Worm (Caenorhabditis elegans) whole organism, L1 larva: Measurements from ENCODE around the gene ugt-52.
"Not testable (repeated sequence)": the region's sequence is repeated elsewhere in the genome, so short reads cannot be mapped to it uniquely, and the experiment has no call there.

ENCODE experiments used
- C16A3.4 ChIP-seq: fragments of 150-350 bp; optimal IDR thresholded peaks from 2 replicates; lab custom pipeline; 2014; ENCODE audit warnings: missing biosample characterization, missing genetic modification characterization
- aha-1 ChIP-seq: fragments of 150-350 bp; optimal IDR thresholded peaks from 2 replicates; lab custom pipeline; 2014; ENCODE audit warnings: missing biosample characterization, missing genetic modification characterization
- alr-1 ChIP-seq: fragments of 200-800 bp; sonication (Bioruptor generic); optimal IDR thresholded peaks from 2 replicates; lab custom pipeline; 2018; ENCODE audit warnings: borderline replicate concordance, mild to moderate bottlenecking, missing genetic modification characterization, missing compliant biosample characterization
- ceh-63 ChIP-seq: fragments of 200-800 bp; sonication (Bioruptor generic); optimal IDR thresholded peaks from 2 replicates; lab custom pipeline; 2018; ENCODE audit warnings: mild to moderate bottlenecking, missing genetic modification characterization, missing compliant biosample characterization
- ceh-82 ChIP-seq, 3 experiments: fragments of 150-350 bp in 1 of 3; sonication (generic microtip) in 2 of 3; optimal IDR thresholded peaks; 2 replicates each; lab custom pipeline; 2014 to 2017; ENCODE audit warnings: missing biosample characterization in 3 of 3, missing genetic modification characterization in 3 of 3
- dpl-1 ChIP-seq, 3 experiments: fragments of 150-350 bp in 2 of 3; sonication (generic microtip) in 1 of 3; optimal IDR thresholded peaks; 2 replicates each; lab custom pipeline; 2014 to 2017; ENCODE audit warnings: missing biosample characterization in 3 of 3, missing genetic modification characterization in 3 of 3, missing genetic modification reagents in 3 of 3
- dsc-1 ChIP-seq: sonication (generic microtip); optimal IDR thresholded peaks from 2 replicates; lab custom pipeline; 2016; ENCODE audit warnings: mild to moderate bottlenecking, missing genetic modification characterization, missing compliant biosample characterization
- efl-1 ChIP-seq, 4 experiments: fragments of 150-350 bp; optimal IDR thresholded peaks in 3 of 4; peaks in 1 of 4; 1 replicate in 1 of 4; 2 replicates in 3 of 4; lab custom pipeline; 2014; ENCODE audit warnings: missing biosample characterization in 2 of 4, missing genetic modification characterization in 2 of 4, missing genetic modification reagents in 2 of 4
- egl-13 ChIP-seq: sonication (generic microtip); optimal IDR thresholded peaks from 2 replicates; lab custom pipeline; 2016; ENCODE audit warnings: missing genotype, missing genetic modification reagents, missing genetic modification characterization, missing compliant biosample characterization
- elt-3 ChIP-seq, 6 experiments: fragments of 150-350 bp in 1 of 6; sonication (generic microtip); optimal IDR thresholded peaks; 2 replicates each; lab custom pipeline; 2017 to 2018; ENCODE audit warnings: missing biosample characterization in 6 of 6, missing genetic modification characterization in 6 of 6, inconsistent platforms in 1 of 6
- fkh-8 ChIP-seq: sonication (generic microtip); optimal IDR thresholded peaks from 2 replicates; lab custom pipeline; 2016; ENCODE audit warnings: mild to moderate bottlenecking, missing genetic modification characterization, missing compliant biosample characterization
- fos-1 ChIP-seq: fragments of 150-350 bp; optimal IDR thresholded peaks from 2 replicates; lab custom pipeline; 2014; ENCODE audit warnings: missing biosample characterization, missing genetic modification characterization
- grh-1 ChIP-seq: fragments of 200-800 bp; sonication (Bioruptor generic); IDR thresholded peaks from 2 replicates; pipeline ENCODE4 v1.3.6; 2022; ENCODE audit warnings: missing genetic modification reagents, missing genetic modification characterization, missing compliant biosample characterization
- hlh-17 ChIP-seq: fragments of 200-800 bp; sonication (Bioruptor generic); optimal IDR thresholded peaks from 2 replicates; lab custom pipeline; 2018; ENCODE audit warnings: missing genetic modification characterization, mild to moderate bottlenecking, missing compliant biosample characterization, moderate library complexity, borderline replicate concordance
- hpl-2 ChIP-seq: fragments of 150-350 bp; optimal IDR thresholded peaks from 2 replicates; lab custom pipeline; 2014; ENCODE audit warnings: missing biosample characterization, missing genetic modification reagents, missing genetic modification characterization
- isw-1 ChIP-seq: fragments of 200-800 bp; sonication (Bioruptor generic); IDR thresholded peaks from 2 replicates; pipeline ENCODE4 v1.3.6; 2022; ENCODE audit warnings: missing genetic modification characterization, missing compliant biosample characterization
- jun-1 ChIP-seq: fragments of 150-350 bp; optimal IDR thresholded peaks from 2 replicates; lab custom pipeline; 2014; ENCODE audit warnings: missing biosample characterization, missing genetic modification reagents, missing genetic modification characterization
- lin-13 ChIP-seq: fragments of 150-350 bp; optimal IDR thresholded peaks from 2 replicates; lab custom pipeline; 2014; ENCODE audit warnings: missing biosample characterization, missing genetic modification reagents, missing genetic modification characterization
- lin-14 ChIP-seq: fragments of 200-800 bp; sonication (Bioruptor generic); optimal IDR thresholded peaks from 2 replicates; lab custom pipeline; 2018; ENCODE audit warnings: mild to moderate bottlenecking, missing genetic modification characterization, moderate library complexity, missing compliant biosample characterization
- lin-35 ChIP-seq, 2 experiments: fragments of 150-350 bp; optimal IDR thresholded peaks; 2 replicates each; lab custom pipeline; 2014; ENCODE audit warnings: missing biosample characterization in 2 of 2, missing genetic modification characterization in 2 of 2, missing genetic modification reagents in 2 of 2
- lin-39 ChIP-seq: fragments of 150-350 bp; optimal IDR thresholded peaks from 2 replicates; lab custom pipeline; 2014; ENCODE audit warnings: missing biosample characterization, missing genetic modification reagents, missing genetic modification characterization
- lsy-2 ChIP-seq, 2 experiments: fragments of 150-350 bp; optimal IDR thresholded peaks; 2 replicates each; lab custom pipeline; 2014; ENCODE audit warnings: missing biosample characterization in 2 of 2, missing genetic modification characterization in 2 of 2
- mab-9 ChIP-seq: fragments of 200-800 bp; sonication (Bioruptor generic); IDR thresholded peaks from 2 replicates; pipeline ENCODE4 v1.3.6; 2022; ENCODE audit warnings: missing genetic modification reagents, missing genetic modification characterization, missing compliant biosample characterization
- mdl-1 ChIP-seq, 2 experiments: fragments of 150-350 bp; optimal IDR thresholded peaks; 2 replicates each; lab custom pipeline; 2014 to 2017; ENCODE audit warnings: missing biosample characterization in 2 of 2, missing genetic modification characterization in 2 of 2, inconsistent platforms in 1 of 2
- mef-2 ChIP-seq: fragments of 150-350 bp; optimal IDR thresholded peaks from 2 replicates; lab custom pipeline; 2014; ENCODE audit warnings: missing biosample characterization, missing genetic modification characterization
- mep-1 ChIP-seq: fragments of 150-350 bp; optimal IDR thresholded peaks from 2 replicates; lab custom pipeline; 2014; ENCODE audit warnings: missing biosample characterization, missing genetic modification characterization
- nhr-19 ChIP-seq: fragments of 200-800 bp; sonication (Bioruptor generic); conservative IDR thresholded peaks from 2 replicates; pipeline ENCODE4 v1.3.6; 2022; ENCODE audit warnings: missing genetic modification characterization, missing compliant biosample characterization
- nhr-237 ChIP-seq: fragments of 150-350 bp; optimal IDR thresholded peaks from 2 replicates; lab custom pipeline; 2014; ENCODE audit warnings: missing biosample characterization, missing genetic modification characterization
- nhr-47 ChIP-seq: sonication (generic microtip); optimal IDR thresholded peaks from 2 replicates; lab custom pipeline; 2016; ENCODE audit warnings: mild to moderate bottlenecking, missing genetic modification characterization, moderate library complexity, missing compliant biosample characterization
- nhr-76 ChIP-seq: sonication (generic microtip); optimal IDR thresholded peaks from 2 replicates; lab custom pipeline; 2017; ENCODE audit warnings: missing biosample characterization, missing genetic modification characterization
- nhr-84 ChIP-seq: sonication (generic microtip); optimal IDR thresholded peaks from 2 replicates; lab custom pipeline; 2017; ENCODE audit warnings: missing biosample characterization, missing genetic modification characterization
- nhr-85 ChIP-seq: sonication (generic microtip); peaks from one replicate; lab custom pipeline; 2016; ENCODE audit warnings: missing genetic modification characterization, inconsistent platforms, missing compliant biosample characterization
- rnt-1 ChIP-seq: sonication (generic microtip); optimal IDR thresholded peaks from 2 replicates; lab custom pipeline; 2016; ENCODE audit warnings: mild to moderate bottlenecking, missing genetic modification characterization, moderate library complexity, missing compliant biosample characterization
- skn-1 ChIP-seq: fragments of 150-350 bp; optimal IDR thresholded peaks from 2 replicates; lab custom pipeline; 2014; ENCODE audit warnings: missing biosample characterization, missing genetic modification characterization
- sox-4 ChIP-seq: sonication (generic microtip); optimal IDR thresholded peaks from 2 replicates; lab custom pipeline; 2016; ENCODE audit warnings: missing genetic modification characterization, missing compliant biosample characterization
- sup-37 ChIP-seq: fragments of 200-800 bp; sonication (Bioruptor generic); optimal IDR thresholded peaks from 2 replicates; lab custom pipeline; 2018; ENCODE audit warnings: mild to moderate bottlenecking, missing genetic modification characterization, missing compliant biosample characterization
- swsn-7 ChIP-seq: sonication (generic microtip); optimal IDR thresholded peaks from 2 replicates; lab custom pipeline; 2016; ENCODE audit warnings: missing genetic modification characterization, missing compliant biosample characterization
- tlp-1 ChIP-seq: fragments of 150-350 bp; optimal IDR thresholded peaks from 2 replicates; lab custom pipeline; 2014; ENCODE audit warnings: missing biosample characterization, missing genetic modification characterization
- unc-98 ChIP-seq: fragments of 200-800 bp; sonication (Bioruptor generic); IDR thresholded peaks from 2 replicates; pipeline ENCODE4 v1.3.6; 2022; ENCODE audit warnings: missing genetic modification characterization, missing compliant biosample characterization
- vab-15 ChIP-seq: sonication (generic microtip); optimal IDR thresholded peaks from 2 replicates; lab custom pipeline; 2017; ENCODE audit warnings: missing genotype, mild to moderate bottlenecking, missing genetic modification characterization, missing compliant biosample characterization
- ztf-11 ChIP-seq, 2 experiments: sonication (generic microtip); optimal IDR thresholded peaks; 2 replicates each; lab custom pipeline; 2016 to 2017; ENCODE audit warnings: missing genetic modification characterization in 2 of 2, missing biosample characterization in 1 of 2, missing compliant biosample characterization in 1 of 2
- ztf-4 ChIP-seq: fragments of 150-350 bp; optimal IDR thresholded peaks from 2 replicates; lab custom pipeline; 2014; ENCODE audit warnings: missing biosample characterization, missing genetic modification characterization

The ugt-52 gene

ce11 chrIV:769931-770544 lies 8.5 kb upstream of the ugt-52 start:
- TF ChIP-seq isw-1 (GFP tag; lab: Robert Waterston, UW) (peak; percentile 15; the same call in 1 of the 2 replicates), dpl-1 (GFP tag; optimal IDR thresholded peaks at IDR 0.05; lab: Kevin White, UChicago) (peak; percentile 27 to 59 (median 54)), efl-1 (optimal IDR thresholded peaks at IDR 0.05; lab: Kevin White, UChicago) (peak in 1 of 2 experiments; percentile 57), efl-1 (GFP tag; optimal IDR thresholded peaks at IDR 0.05 in 1 of 2; lab: Kevin White, UChicago) (peak; percentile 67 to 95), nhr-85 (peak; percentile 17), lin-35 (GFP tag; optimal IDR thresholded peaks at IDR 0.05; lab: Kevin White, UChicago) (peak; percentile 32 to 44)

ce11 chrIV:771061-771460 lies 7.5 kb upstream of the ugt-52 start, which contains the start of gene F56B3.9:
F56B3.9 (plus strand) TSS chrIV:771361.
- TF ChIP-seq vab-15, hlh-17, lin-14: not testable (repeated sequence)

ce11 chrIV:772931-773330 lies 5.7 kb upstream of the ugt-52 start, which contains the start of gene mrpl-2:
mrpl-2 (plus strand) TSS chrIV:773237.
- TF ChIP-seq mef-2 (tag; lab: Kevin White, UChicago) (no peak), dpl-1 (GFP tag; optimal IDR thresholded peaks at IDR 0.05; lab: Kevin White, UChicago) (peak; percentile 82 to 90 (median 86)), aha-1 (tag; lab: Kevin White, UChicago) (no peak), nhr-84 (tag; lab: Kevin White, UChicago) (no peak), ceh-82 (tag; optimal IDR thresholded peaks at IDR 0.05; lab: Kevin White, UChicago) (peak in 1 of 3 experiments; percentile 15), jun-1 (tag; lab: Kevin White, UChicago) (no peak), lsy-2 (tag; optimal IDR thresholded peaks at IDR 0.05; lab: Kevin White, UChicago) (peak in 1 of 2 experiments; percentile 60), efl-1 (optimal IDR thresholded peaks at IDR 0.05; lab: Kevin White, UChicago) (peak; percentile 57 to 87), efl-1 (GFP tag; optimal IDR thresholded peaks at IDR 0.05 in 1 of 2; lab: Kevin White, UChicago) (peak; percentile 91 to 99), fkh-8 (tag; lab: Kevin White, UChicago) (no peak), elt-3 (tag; optimal IDR thresholded peaks at IDR 0.05; lab: Kevin White, UChicago) (no peak), nhr-47 (tag; lab: Kevin White, UChicago) (no peak), sox-4 (tag; lab: Kevin White, UChicago) (no peak), unc-98 (no peak), mep-1 (tag; lab: Kevin White, UChicago) (no peak), dsc-1 (tag; lab: Kevin White, UChicago) (peak; percentile 4), skn-1 (tag; lab: Kevin White, UChicago) (peak; percentile 40), lin-39 (tag; lab: Kevin White, UChicago) (no peak), nhr-237 (no peak), rnt-1 (no peak), swsn-7 (tag; lab: Kevin White, UChicago) (no peak), lin-35 (GFP tag; optimal IDR thresholded peaks at IDR 0.05; lab: Kevin White, UChicago) (peak; percentile 80 to 92), hlh-17 (no peak), mab-9 (no peak), egl-13 (tag; lab: Kevin White, UChicago) (no peak), C16A3.4 (tag; lab: Kevin White, UChicago) (no peak), sup-37 (GFP tag; lab: Kevin White, UChicago) (no peak)

- TF ChIP-seq lin-14 (no peak), nhr-76 (tag; lab: Kevin White, UChicago) (no peak), efl-1 (optimal IDR thresholded peaks at IDR 0.05; lab: Kevin White, UChicago) (no peak), efl-1 (GFP tag; optimal IDR thresholded peaks at IDR 0.05 in 1 of 2; lab: Kevin White, UChicago) (peak in 1 of 2 experiments; percentile 90)
These were observed 5.0 kb upstream of the ugt-52 start for ce11 chrIV:773580-773979.

ce11 chrIV:782393-782792 lies 3.8 kb downstream of the ugt-52 start:
- TF ChIP-seq lin-13 (no peak), sup-37 (GFP tag; lab: Kevin White, UChicago) (no peak), ztf-11 (tag; optimal IDR thresholded peaks at IDR 0.05; lab: Kevin White, UChicago) (no peak), alr-1 (tag; lab: Kevin White, UChicago) (no peak), ztf-4 (tag; lab: Kevin White, UChicago) (no peak), mdl-1 (tag; optimal IDR thresholded peaks at IDR 0.05; lab: Kevin White, UChicago) (no peak), ceh-63 (GFP tag; lab: Kevin White, UChicago) (no peak), mep-1 (tag; lab: Kevin White, UChicago) (no peak), grh-1 (GFP tag; lab: Robert Waterston, UW) (no peak), fos-1 (tag; lab: Kevin White, UChicago) (no peak), tlp-1 (tag; lab: Kevin White, UChicago) (no peak), hpl-2 (GFP tag; lab: Kevin White, UChicago) (no peak), nhr-19 (GFP tag; lab: Robert Waterston, UW) (no peak)
